Worm (Caenorhabditis elegans): ENCODE measurements around the gene mrpl-18.

Gene mrpl-18

ce11 chrIII:8163788-8164423, 19.1 kb downstream of the mrpl-18 start, which contains the start of gene prp-8:
prp-8 (plus strand) TSS chrIII:8164373.
- TF ChIP-seq ztf-1 (GFP tag; conservative IDR thresholded peaks at IDR 0.05) (no peak), sma-9 (GFP tag; optimal IDR thresholded peaks at IDR 0.05) (peak; percentile 88), sma-9 (tag; optimal IDR thresholded peaks at IDR 0.05) (no peak), dmd-4 (tag; optimal IDR thresholded peaks at IDR 0.05) (no peak), fos-1 (tag; optimal IDR thresholded peaks at IDR 0.05) (peak; percentile 72), snpc-4 (tag; optimal IDR thresholded peaks at IDR 0.05) (no peak), lin-11 (tag; optimal IDR thresholded peaks at IDR 0.05) (peak; percentile 94), lin-39 (tag; optimal IDR thresholded peaks at IDR 0.05) (no peak), nhr-77 (tag; optimal IDR thresholded peaks at IDR 0.05) (no peak), unc-55 (GFP tag; optimal IDR thresholded peaks at IDR 0.05) (peak; percentile 97), C34F6.9 (tag; optimal IDR thresholded peaks at IDR 0.05) (peak; percentile 96), ztf-4 (tag; optimal IDR thresholded peaks at IDR 0.05) (peak; percentile 78), ceh-16 (tag; optimal IDR thresholded peaks at IDR 0.05) (peak; percentile 85), F13H6.1 (tag; optimal IDR thresholded peaks at IDR 0.05) (peak; percentile 88), nhr-21 (tag; optimal IDR thresholded peaks at IDR 0.05) (peak; percentile 71), aly-2 (tag; optimal IDR thresholded peaks at IDR 0.05) (no peak), peb-1 (tag; optimal IDR thresholded peaks at IDR 0.05) (no peak), nhr-25 (tag; optimal IDR thresholded peaks at IDR 0.05) (peak; percentile 91), unc-39 (tag; optimal IDR thresholded peaks at IDR 0.05) (no peak), lin-13 (GFP tag; optimal IDR thresholded peaks at IDR 0.05) (peak; percentile 91), Y55F3AM.14 (GFP tag; optimal IDR thresholded peaks at IDR 0.05) (no peak), sem-4 (tag; optimal IDR thresholded peaks at IDR 0.05) (peak; percentile 91), ceh-82 (tag; optimal IDR thresholded peaks at IDR 0.05) (peak; percentile 30), nhr-129 (tag; optimal IDR thresholded peaks at IDR 0.05) (peak; percentile 90), R02D3.7 (tag; optimal IDR thresholded peaks at IDR 0.05) (no peak), gmeb-1 (tag; optimal IDR thresholded peaks at IDR 0.05) (peak; percentile 88), nhr-10 (tag; optimal IDR thresholded peaks at IDR 0.05) (peak; percentile 59), lsy-2 (tag; optimal IDR thresholded peaks at IDR 0.05) (peak; percentile 96 to 99), skn-1 (tag; optimal IDR thresholded peaks at IDR 0.05) (no peak), ztf-11 (tag; optimal IDR thresholded peaks at IDR 0.05) (no peak), mbf-1 (tag; optimal IDR thresholded peaks at IDR 0.05) (no peak), blmp-1 (tag; optimal IDR thresholded peaks at IDR 0.05; ENCODE audit: insufficient read depth) (peak; percentile 82), ZK546.5 (tag; optimal IDR thresholded peaks at IDR 0.05) (peak; percentile 94), sma-3 (GFP tag; optimal IDR thresholded peaks at IDR 0.05) (peak; percentile 87), crh-2 (tag; optimal IDR thresholded peaks at IDR 0.05) (peak; percentile 95), nhr-6 (tag; optimal IDR thresholded peaks at IDR 0.05) (no peak), unc-62 (GFP tag; optimal IDR thresholded peaks at IDR 0.05) (no peak), nhr-23 (tag; optimal IDR thresholded peaks at IDR 0.05) (no peak), elt-3 (tag; optimal IDR thresholded peaks at IDR 0.05) (no peak), ama-1 (optimal IDR thresholded peaks at IDR 0.05) (peak; percentile 48), zag-1 (tag; optimal IDR thresholded peaks at IDR 0.05) (peak; percentile 65), nhr-237 (tag; optimal IDR thresholded peaks at IDR 0.05) (no peak), egl-27 (tag; optimal IDR thresholded peaks at IDR 0.05) (peak; percentile 50), mab-5 (tag; optimal IDR thresholded peaks at IDR 0.05) (peak; percentile 79), alr-1 (tag; optimal IDR thresholded peaks at IDR 0.05) (no peak), mdl-1 (tag; optimal IDR thresholded peaks at IDR 0.05) (peak in 1 of 2 experiments; percentile 38), elt-1 (tag; optimal IDR thresholded peaks at IDR 0.05) (no peak), nhr-11 (tag; optimal IDR thresholded peaks at IDR 0.05) (no peak), nhr-12 (tag; optimal IDR thresholded peaks at IDR 0.05) (no peak)
